Fruit fly (Drosophila melanogaster) whole organism, embryonic: ENCODE data around the gene iav.

Experiments
- B-H2 ChIP-seq: fragments of 200-800 bp; sonication (Bioruptor generic); optimal IDR thresholded peaks from 2 replicates; lab custom pipeline; 2018; ENCODE audit warnings: missing biosample characterization, mild to moderate bottlenecking, missing genetic modification characterization
- CG1024 ChIP-seq: fragments of 200-800 bp; sonication (Bioruptor generic); IDR thresholded peaks from 2 replicates; pipeline ENCODE4 v1.3.6; 2022; ENCODE audit warnings: missing biosample characterization, missing genetic modification characterization
- CG13123 ChIP-seq: fragments of 200-800 bp; sonication (Bioruptor generic); optimal IDR thresholded peaks from 2 replicates; lab custom pipeline; 2016; ENCODE audit warnings: missing biosample characterization, missing genetic modification characterization
- CG14667 ChIP-seq: fragments of 200-800 bp; sonication (Bioruptor generic); IDR thresholded peaks from 2 replicates; pipeline ENCODE4 v1.3.6; 2022; ENCODE audit warnings: missing biosample characterization, missing genetic modification characterization
- CG15696 ChIP-seq: fragments of 200-800 bp; sonication (Bioruptor generic); optimal IDR thresholded peaks from 2 replicates; lab custom pipeline; 2019; ENCODE audit warnings: missing biosample characterization, mild to moderate bottlenecking, missing genetic modification characterization, moderate library complexity
- CG1602 ChIP-seq: fragments of 200-800 bp; sonication (Bioruptor generic); optimal IDR thresholded peaks from 3 replicates; lab custom pipeline; 2016; ENCODE audit warnings: missing biosample characterization, missing genetic modification characterization
- CG17328 ChIP-seq: fragments of 200-800 bp; sonication (Bioruptor generic); IDR thresholded peaks from 2 replicates; pipeline ENCODE4 v1.3.6; 2022; ENCODE audit warnings: missing biosample characterization, missing genetic modification characterization
- CG17568 ChIP-seq: fragments of 200-800 bp; sonication (Bioruptor generic); optimal IDR thresholded peaks from 2 replicates; lab custom pipeline; 2018; ENCODE audit warnings: missing biosample characterization, mild to moderate bottlenecking, missing genetic modification characterization, moderate library complexity
- CG18764 ChIP-seq: fragments of 200-800 bp; sonication (Bioruptor generic); optimal IDR thresholded peaks from 3 replicates; lab custom pipeline; 2016; ENCODE audit warnings: missing biosample characterization, missing genetic modification characterization
- CG2116 ChIP-seq: fragments of 200-800 bp; sonication (Bioruptor generic); optimal IDR thresholded peaks from 3 replicates; lab custom pipeline; 2018; ENCODE audit warnings: missing biosample characterization, mild to moderate bottlenecking, missing genetic modification characterization
- CG31388 ChIP-seq: fragments of 200-800 bp; sonication (Bioruptor generic); optimal IDR thresholded peaks from 2 replicates; lab custom pipeline; 2016; ENCODE audit warnings: missing biosample characterization, missing genetic modification characterization
- CG3838 ChIP-seq: fragments of 200-800 bp; sonication (Bioruptor generic); optimal IDR thresholded peaks from 3 replicates; lab custom pipeline; 2016; ENCODE audit warnings: missing biosample characterization, missing genetic modification characterization
- CG4328 ChIP-seq: fragments of 200-800 bp; sonication (Bioruptor generic); optimal IDR thresholded peaks from 3 replicates; lab custom pipeline; 2017; ENCODE audit warnings: missing biosample characterization, missing genetic modification reagents, missing genetic modification characterization
- CG43689 ChIP-seq: fragments of 200-800 bp; sonication (Bioruptor generic); IDR thresholded peaks from 2 replicates; pipeline ENCODE4 v1.3.6; 2022; ENCODE audit warnings: missing biosample characterization, missing genetic modification characterization
- CG6813 ChIP-seq: fragments of 200-800 bp; sonication (Bioruptor generic); optimal IDR thresholded peaks from 2 replicates; lab custom pipeline; 2017; ENCODE audit warnings: missing biosample characterization, missing genetic modification characterization, mild to moderate bottlenecking, moderate library complexity, missing genetic modification reagents
- CG7786 ChIP-seq: fragments of 200-800 bp; sonication (Bioruptor generic); optimal IDR thresholded peaks from 2 replicates; lab custom pipeline; 2016; ENCODE audit warnings: missing biosample characterization, missing genetic modification characterization
- CG8478 ChIP-seq: fragments of >200 bp; optimal IDR thresholded peaks from 2 replicates; lab custom pipeline; 2018
- CG8924 ChIP-seq: fragments of 200-800 bp; optimal IDR thresholded peaks from 3 replicates; lab custom pipeline; 2019; ENCODE audit warnings: missing biosample characterization, mild to moderate bottlenecking, missing genetic modification characterization, moderate library complexity
- Dip3 ChIP-seq: fragments of 200-800 bp; sonication (Bioruptor generic); optimal IDR thresholded peaks from 3 replicates; lab custom pipeline; 2016; ENCODE audit warnings: missing biosample characterization, missing genetic modification characterization
- Dll ChIP-seq: fragments of 200-800 bp; sonication (Bioruptor generic); IDR thresholded peaks from 4 replicates; pipeline ENCODE4 v1.3.6; 2022; ENCODE audit warnings: missing biosample characterization, missing genetic modification characterization; ENCODE audit not compliant: partially characterized antibody
- Drgx ChIP-seq: fragments of 200-800 bp; sonication (Bioruptor generic); IDR thresholded peaks from 2 replicates; pipeline ENCODE4 v1.3.6; 2022; ENCODE audit warnings: missing biosample characterization, missing genetic modification characterization
- E2f1 ChIP-seq: fragments of 200-800 bp; sonication (Bioruptor generic); IDR thresholded peaks from 2 replicates; pipeline ENCODE4 v1.3.6; 2022; ENCODE audit warnings: missing biosample characterization, missing genetic modification characterization
- E2f2 ChIP-seq: fragments of 200-800 bp; sonication (Bioruptor generic); IDR thresholded peaks from 2 replicates; pipeline ENCODE4 v1.3.6; 2022; ENCODE audit warnings: missing biosample characterization, missing genetic modification characterization
- Fer2 ChIP-seq: fragments of 200-800 bp; sonication (Bioruptor generic); optimal IDR thresholded peaks from 2 replicates; lab custom pipeline; 2018; ENCODE audit warnings: missing biosample characterization, mild to moderate bottlenecking, missing genetic modification characterization, moderate library complexity
- Hey ChIP-seq: fragments of 200-800 bp; sonication (Bioruptor generic); optimal IDR thresholded peaks from 3 replicates; lab custom pipeline; 2018; ENCODE audit warnings: missing biosample characterization, mild to moderate bottlenecking, missing genetic modification characterization
- Lim3 ChIP-seq: fragments of 200-800 bp; sonication (Bioruptor generic); IDR thresholded peaks from 2 replicates; pipeline ENCODE4 v1.3.6; 2022; ENCODE audit warnings: missing biosample characterization, missing genetic modification characterization
- MTF-1 ChIP-seq: fragments of 200-800 bp; sonication (Bioruptor generic); optimal IDR thresholded peaks from 2 replicates; lab custom pipeline; 2018; ENCODE audit warnings: missing biosample characterization, mild to moderate bottlenecking, missing genetic modification characterization, borderline replicate concordance
- Med ChIP-seq: fragments of 200-800 bp; sonication (Bioruptor generic); peaks from one replicate; lab custom pipeline; 2016; ENCODE audit warnings: missing biosample characterization, missing genetic modification characterization, mild to moderate bottlenecking, inconsistent platforms, moderate library complexity
- Mes4 ChIP-seq: fragments of 200-800 bp; sonication (Bioruptor generic); optimal IDR thresholded peaks from 2 replicates; lab custom pipeline; 2016; ENCODE audit warnings: missing biosample characterization, missing genetic modification characterization
- Opbp ChIP-seq: fragments of 200-800 bp; sonication (Bioruptor generic); IDR thresholded peaks from 3 replicates; pipeline ENCODE4 v1.3.6; 2022; ENCODE audit warnings: missing biosample characterization, missing genetic modification characterization; ENCODE audit not compliant: partially characterized antibody
- PHDP ChIP-seq: fragments of 200-800 bp; sonication (Bioruptor generic); optimal IDR thresholded peaks from 3 replicates; lab custom pipeline; 2018; ENCODE audit warnings: missing biosample characterization, mild to moderate bottlenecking, missing genetic modification characterization, moderate library complexity
- Rfx ChIP-seq: fragments of 200-800 bp; sonication (Bioruptor generic); IDR thresholded peaks from 2 replicates; pipeline ENCODE4 v1.3.6; 2022; ENCODE audit warnings: missing biosample characterization, missing genetic modification characterization
- ap ChIP-seq: fragments of 200-800 bp; sonication (Bioruptor generic); IDR thresholded peaks from 2 replicates; pipeline ENCODE4 v1.3.6; 2022; ENCODE audit warnings: missing biosample characterization, missing genetic modification characterization
- az2 ChIP-seq: fragments of 200-800 bp; sonication (Bioruptor generic); optimal IDR thresholded peaks from 3 replicates; lab custom pipeline; 2016; ENCODE audit warnings: missing biosample characterization, missing genetic modification characterization
- bcd ChIP-seq: fragments of 200-800 bp; sonication (Bioruptor generic); optimal IDR thresholded peaks from 2 replicates; lab custom pipeline; 2017; ENCODE audit warnings: missing biosample characterization, mild to moderate bottlenecking, missing genetic modification characterization
- br ChIP-seq: fragments of >200 bp; optimal IDR thresholded peaks from 2 replicates; lab custom pipeline; 2017
- chm ChIP-seq: fragments of 200-800 bp; sonication (Bioruptor generic); IDR thresholded peaks from 2 replicates; pipeline ENCODE4 v1.3.6; 2022; ENCODE audit warnings: missing biosample characterization, missing genetic modification characterization
- esg ChIP-seq: fragments of 200-800 bp; sonication (Bioruptor generic); conservative IDR thresholded peaks from 2 replicates; pipeline ENCODE4 v1.3.6; 2022; ENCODE audit warnings: missing biosample characterization, missing genetic modification characterization
- eve ChIP-seq, 2 experiments: fragments of >200 bp; optimal IDR thresholded peaks; 2 replicates each; lab custom pipeline; 2017; ENCODE audit warnings: missing biosample characterization in 2 of 2, missing genetic modification characterization in 2 of 2
- fd64A ChIP-seq: fragments of 200-800 bp; sonication (Bioruptor generic); optimal IDR thresholded peaks from 3 replicates; lab custom pipeline; 2018; ENCODE audit warnings: missing biosample characterization, mild to moderate bottlenecking, missing genetic modification characterization
- gsb ChIP-seq: fragments of 200-800 bp; sonication (Bioruptor generic); IDR thresholded peaks from 2 replicates; pipeline ENCODE4 v1.3.6; 2022; ENCODE audit warnings: missing biosample characterization, missing genetic modification characterization
- hbn ChIP-seq: fragments of 200-800 bp; sonication (Bioruptor generic); IDR thresholded peaks from 2 replicates; pipeline ENCODE4 v1.3.6; 2022; ENCODE audit warnings: missing biosample characterization, missing genetic modification characterization; ENCODE audit not compliant: partially characterized antibody
- pita ChIP-seq: fragments of 200-800 bp; sonication (Bioruptor generic); optimal IDR thresholded peaks from 2 replicates; lab custom pipeline; 2017; ENCODE audit warnings: missing biosample characterization, mild to moderate bottlenecking, missing genetic modification characterization
- pnt ChIP-seq: fragments of 200-800 bp; sonication (Bioruptor generic); optimal IDR thresholded peaks from 3 replicates; lab custom pipeline; 2016; ENCODE audit warnings: missing biosample characterization, missing genetic modification characterization
- pros ChIP-seq: fragments of 200-800 bp; sonication (Bioruptor generic); optimal IDR thresholded peaks from 3 replicates; lab custom pipeline; 2019; ENCODE audit warnings: missing biosample characterization, mild to moderate bottlenecking, missing genetic modification characterization, moderate library complexity
- pzg ChIP-seq: fragments of 200-800 bp; sonication (Bioruptor generic); optimal IDR thresholded peaks from 3 replicates; lab custom pipeline; 2018; ENCODE audit warnings: missing biosample characterization, mild to moderate bottlenecking, missing genetic modification characterization, moderate library complexity
- sima ChIP-seq: fragments of 200-800 bp; sonication (Bioruptor generic); optimal IDR thresholded peaks from 2 replicates; lab custom pipeline; 2016; ENCODE audit warnings: missing biosample characterization, missing genetic modification characterization
- sna ChIP-seq: fragments of 200-800 bp; sonication (Bioruptor generic); IDR thresholded peaks from 2 replicates; pipeline ENCODE4 v1.3.6; 2022; ENCODE audit warnings: missing biosample characterization, missing genetic modification characterization; ENCODE audit not compliant: partially characterized antibody
- vvl ChIP-seq: fragments of 200-800 bp; sonication (Bioruptor generic); IDR thresholded peaks from 2 replicates; pipeline ENCODE4 v1.3.6; 2022; ENCODE audit warnings: missing biosample characterization, missing genetic modification characterization
- zfh1 ChIP-seq: fragments of 200-800 bp; sonication (Bioruptor generic); IDR thresholded peaks from 3 replicates; pipeline ENCODE4 v1.3.6; 2022; ENCODE audit warnings: missing biosample characterization, missing genetic modification characterization
- zfh2 ChIP-seq: fragments of 200-800 bp; sonication (Bioruptor generic); optimal IDR thresholded peaks from 2 replicates; lab custom pipeline; 2016; ENCODE audit warnings: missing biosample characterization, missing genetic modification characterization

The iav gene

DNA sequence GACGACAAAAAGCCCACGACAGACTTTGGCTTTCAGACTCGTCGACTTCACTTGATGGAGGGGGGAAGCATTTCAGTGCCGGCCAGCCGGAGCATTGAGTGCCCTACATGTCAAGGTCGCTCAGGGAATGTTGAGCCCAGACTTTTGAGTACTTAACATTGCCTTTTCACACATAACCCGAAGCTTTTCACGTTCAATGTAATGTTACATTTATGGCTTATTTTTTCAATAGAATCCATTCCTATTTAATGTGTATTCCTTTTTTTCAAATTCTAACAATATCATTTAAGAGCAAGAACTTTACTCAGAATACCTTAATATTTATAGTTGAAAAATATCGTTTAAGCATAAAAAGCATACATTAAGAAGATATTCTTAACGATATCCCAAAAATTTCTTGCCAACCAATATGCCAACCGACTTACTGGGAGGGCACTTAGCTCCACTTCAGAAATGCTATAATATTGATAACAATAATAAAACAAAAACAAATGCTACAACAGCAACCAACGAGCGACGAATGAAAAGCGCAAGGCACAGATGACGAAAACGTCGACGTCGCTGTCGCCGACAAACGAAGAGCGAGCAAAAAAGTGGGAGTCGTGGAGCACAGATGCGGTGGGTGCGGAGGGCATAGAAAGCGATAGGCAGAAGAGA is 46.1 kb downstream of the iav start (continued):
- TF ChIP-seq CG18764 (GFP tag; lab: Kevin White, UChicago): peak; percentile 66
- TF ChIP-seq CG13123 (GFP tag; lab: Kevin White, UChicago): no peak
- no peak for TF ChIP-seq B-H2 (GFP tag; lab: Kevin White, UChicago)
- no peak for TF ChIP-seq pita (GFP tag; lab: Kevin White, UChicago)
- peak; percentile 75 for TF ChIP-seq CG4328 (GFP tag; lab: Kevin White, UChicago)
- peak; percentile 44 for TF ChIP-seq Drgx (GFP tag; lab: Robert Waterston, UW)
- TF ChIP-seq bcd: peak; percentile 88
- peak; percentile 44 for TF ChIP-seq Fer2
- TF ChIP-seq CG14667 (GFP tag; lab: Robert Waterston, UW): 0 out of 2 replicates have a peak, but pooled peaks have one; percentile 44
- TF ChIP-seq eve (GFP tag; optimal IDR thresholded peaks at IDR 0.05; lab: Kevin White, UChicago): peak in 1 of 2 experiments; percentile 96
- peak; percentile 60 for TF ChIP-seq zfh1 (GFP tag; lab: Robert Waterston, UW)
- no peak for TF ChIP-seq E2f2 (GFP tag; lab: Robert Waterston, UW)
- peak; percentile 1 for TF ChIP-seq az2 (GFP tag; lab: Kevin White, UChicago)
- peak; percentile 67 for TF ChIP-seq CG6813 (GFP tag; lab: Kevin White, UChicago)
- no peak for TF ChIP-seq zfh2 (GFP tag; lab: Kevin White, UChicago)
- no peak for TF ChIP-seq CG17568 (GFP tag; lab: Kevin White, UChicago)
- no peak for TF ChIP-seq CG1024 (GFP tag; lab: Robert Waterston, UW)
- TF ChIP-seq CG1602 (GFP tag; lab: Kevin White, UChicago): no peak
- peak; percentile 84 for TF ChIP-seq pnt (GFP tag; lab: Kevin White, UChicago)
- peak; percentile 30 for TF ChIP-seq PHDP (tag; lab: Kevin White, UChicago)
- TF ChIP-seq esg: peak; percentile 21; the same call in 1 of the 2 replicates
- TF ChIP-seq pros (GFP tag; lab: Kevin White, UChicago): no peak
- peak; percentile 43 for TF ChIP-seq sima
- no peak for TF ChIP-seq CG43689 (GFP tag; lab: Robert Waterston, UW)
- TF ChIP-seq Hey (tag; lab: Kevin White, UChicago): no peak
- no peak for TF ChIP-seq hbn (GFP tag; lab: Robert Waterston, UW)
- no peak for TF ChIP-seq br (lab: Kevin White, UChicago)
- TF ChIP-seq CG8478 (lab: Kevin White, UChicago): no peak
- peak; percentile 46 for TF ChIP-seq CG15696
- TF ChIP-seq pzg: no peak
- TF ChIP-seq ap (GFP tag; lab: Robert Waterston, UW): peak; percentile 68
- TF ChIP-seq Med: peak; percentile 88
- no peak for TF ChIP-seq Dll (GFP tag; lab: Robert Waterston, UW)
- peak; percentile 40; the same call in 1 of the 2 replicates for TF ChIP-seq gsb
- peak; percentile 65 for TF ChIP-seq E2f1 (GFP tag; lab: Robert Waterston, UW)
- TF ChIP-seq Dip3 (GFP tag; lab: Kevin White, UChicago): peak; percentile 82
- TF ChIP-seq CG3838 (GFP tag; lab: Kevin White, UChicago): no peak
- no peak for TF ChIP-seq CG2116
- peak; percentile 45 for TF ChIP-seq CG31388 (GFP tag; lab: Kevin White, UChicago)
- no peak for TF ChIP-seq sna (GFP tag; lab: Robert Waterston, UW)
- TF ChIP-seq Rfx: peak; percentile 88
- TF ChIP-seq CG7786: no peak
- TF ChIP-seq CG17328 (GFP tag; lab: Robert Waterston, UW): no peak
- TF ChIP-seq Mes4: no peak
- no peak for TF ChIP-seq MTF-1 (GFP tag; lab: Kevin White, UChicago)
- TF ChIP-seq vvl (GFP tag; lab: Robert Waterston, UW): peak; percentile 67; the same call in 1 of the 2 replicates
- TF ChIP-seq CG8924 (tag; lab: Kevin White, UChicago): peak; percentile 56
- no peak for TF ChIP-seq fd64A (GFP tag; lab: Kevin White, UChicago)
- TF ChIP-seq Lim3 (GFP tag; lab: Robert Waterston, UW): no peak
- no peak; the same call in 1 of the 2 replicates for TF ChIP-seq chm (GFP tag; lab: Robert Waterston, UW)
- TF ChIP-seq Opbp (GFP tag; lab: Robert Waterston, UW): no peak
